Worm (Caenorhabditis elegans) whole organism, early embryonic: ENCODE results near the gene Y66D12A.24.

ENCODE experiments used
- B0310.2 ChIP-seq: sonication (generic microtip); optimal IDR thresholded peaks from 2 replicates; lab custom pipeline; 2016; ENCODE audit warnings: mild to moderate bottlenecking, missing genetic modification characterization, missing compliant biosample characterization
- ama-1 ChIP-seq: fragments of 150-350 bp; optimal IDR thresholded peaks from 2 replicates; lab custom pipeline; 2014
- ceh-36 ChIP-seq: sonication (generic microtip); optimal IDR thresholded peaks from 2 replicates; lab custom pipeline; 2016; ENCODE audit warnings: missing genetic modification characterization, inconsistent platforms, missing compliant biosample characterization
- flt-1 ChIP-seq: fragments of 200-800 bp; sonication (Bioruptor generic); IDR thresholded peaks from 2 replicates; pipeline ENCODE4 v1.3.6; 2022; ENCODE audit warnings: missing genetic modification characterization, missing compliant biosample characterization
- hnd-1 ChIP-seq: sonication (generic microtip); optimal IDR thresholded peaks from 2 replicates; lab custom pipeline; 2016; ENCODE audit warnings: missing genetic modification characterization, missing compliant biosample characterization
- scrt-1 ChIP-seq: fragments of 200-800 bp; sonication (Bioruptor generic); IDR thresholded peaks from 2 replicates; pipeline ENCODE4 v1.3.6; 2022; ENCODE audit warnings: missing genetic modification characterization, missing compliant biosample characterization
- sea-1 ChIP-seq: fragments of 200-800 bp; sonication (Bioruptor generic); conservative IDR thresholded peaks from 2 replicates; pipeline ENCODE4 v1.3.6; 2022; ENCODE audit warnings: missing genetic modification characterization, missing compliant biosample characterization
- tbx-11 ChIP-seq: fragments of 200-800 bp; sonication (Bioruptor generic); IDR thresholded peaks from 2 replicates; pipeline ENCODE4 v1.3.6; 2022; ENCODE audit warnings: missing genetic modification characterization, missing compliant biosample characterization
- tra-4 ChIP-seq: sonication (generic microtip); optimal IDR thresholded peaks from 2 replicates; lab custom pipeline; 2017; ENCODE audit warnings: missing genetic modification characterization, missing compliant biosample characterization

- TF ChIP-seq scrt-1: no peak
- TF ChIP-seq tbx-11 (GFP tag; lab: Robert Waterston, UW): no peak
- no peak for TF ChIP-seq flt-1
- no peak for TF ChIP-seq hnd-1 (tag; lab: Kevin White, UChicago)
- TF ChIP-seq ceh-36 (tag; lab: Kevin White, UChicago): no peak
- TF ChIP-seq ama-1 (lab: Kevin White, UChicago): no peak
- TF ChIP-seq sea-1: no peak
- no peak for TF ChIP-seq B0310.2
- TF ChIP-seq tra-4 (tag; lab: Kevin White, UChicago): no peak
Measured at ce11 chrIII:11548070-11548469, 51.4 kb downstream of the Y66D12A.24 start, which contains the start of gene Y66D12A.13.
